Worm (Caenorhabditis elegans): ENCODE measurements around the gene F13H10.1.

- TF ChIP-seq him-1 (tag; optimal IDR thresholded peaks at IDR 0.05) (no peak), W03F9.2 (tag; optimal IDR thresholded peaks at IDR 0.05) (no peak)
Measured at ce11 chrIV:11053652-11054317, 49.4 kb downstream of the F13H10.1 start, which contains the start of the genes F36H1.12 and lin-3.

Measured in whole organism, L4/young adult.